Fruit fly (Drosophila melanogaster) whole organism, embryonic: ENCODE data around the gene CG13048.

Experiments used
- Aef1 ChIP-seq: fragments of 200-800 bp; sonication (Bioruptor generic); IDR thresholded peaks from 3 replicates; pipeline ENCODE4 v1.3.6; 2022; ENCODE audit warnings: missing biosample characterization, missing genetic modification characterization
- CG11560 ChIP-seq: fragments of 200-800 bp; sonication (Bioruptor generic); IDR thresholded peaks from 3 replicates; pipeline ENCODE4 v1.3.6; 2022; ENCODE audit warnings: missing biosample characterization, missing genetic modification characterization
- CG13123 ChIP-seq: fragments of 200-800 bp; sonication (Bioruptor generic); optimal IDR thresholded peaks from 2 replicates; lab custom pipeline; 2016; ENCODE audit warnings: missing biosample characterization, missing genetic modification characterization
- CG13287 ChIP-seq: fragments of 200-800 bp; sonication (Bioruptor generic); IDR thresholded peaks from 2 replicates; pipeline ENCODE4 v1.3.6; 2022; ENCODE audit warnings: missing biosample characterization, missing genetic modification characterization; ENCODE audit not compliant: partially characterized antibody
- CG13296 ChIP-seq: fragments of 200-800 bp; sonication (Bioruptor generic); optimal IDR thresholded peaks from 3 replicates; lab custom pipeline; 2018; ENCODE audit warnings: missing biosample characterization, mild to moderate bottlenecking, missing genetic modification characterization
- CG30020 ChIP-seq: fragments of 200-800 bp; optimal IDR thresholded peaks from 2 replicates; lab custom pipeline; 2019; ENCODE audit warnings: missing biosample characterization, mild to moderate bottlenecking, missing genetic modification characterization, moderate library complexity
- CG34376 ChIP-seq: fragments of 200-800 bp; sonication (Bioruptor generic); optimal IDR thresholded peaks from 2 replicates; lab custom pipeline; 2018; ENCODE audit warnings: missing biosample characterization, mild to moderate bottlenecking, missing genetic modification characterization
- CG34422 ChIP-seq: fragments of 200-800 bp; sonication (Bioruptor generic); IDR thresholded peaks from 3 replicates; pipeline ENCODE4 v1.3.6; 2022; ENCODE audit warnings: missing biosample characterization, missing genetic modification characterization
- CG3847 ChIP-seq: fragments of 200-800 bp; sonication (Bioruptor generic); IDR thresholded peaks from 2 replicates; pipeline ENCODE4 v1.3.6; 2022; ENCODE audit warnings: missing biosample characterization, missing genetic modification characterization
- CG42726 ChIP-seq: fragments of 200-800 bp; sonication (Bioruptor generic); IDR thresholded peaks from 2 replicates; pipeline ENCODE4 v1.3.6; 2022; ENCODE audit warnings: missing biosample characterization, missing genetic modification characterization; ENCODE audit not compliant: partially characterized antibody
- CG6175 ChIP-seq: fragments of 200-800 bp; sonication (Bioruptor generic); IDR thresholded peaks from 3 replicates; pipeline ENCODE4 v1.3.6; 2022; ENCODE audit warnings: missing biosample characterization, missing genetic modification characterization
- CTCF ChIP-seq: fragments of 200-800 bp; sonication (Bioruptor generic); optimal IDR thresholded peaks from 2 replicates; lab custom pipeline; 2017; ENCODE audit warnings: missing biosample characterization, mild to moderate bottlenecking, missing genetic modification characterization, moderate library complexity
- Deaf1 ChIP-seq: fragments of 200-800 bp; optimal IDR thresholded peaks from 3 replicates; lab custom pipeline; 2019; ENCODE audit warnings: missing biosample characterization, mild to moderate bottlenecking, missing genetic modification characterization, moderate library complexity
- Dfd ChIP-seq, 2 experiments: fragments of >200 bp; optimal IDR thresholded peaks; 2 replicates each; lab custom pipeline; 2017; ENCODE audit warnings: missing biosample characterization in 2 of 2, missing genetic modification characterization in 2 of 2
- Dll ChIP-seq: fragments of 200-800 bp; sonication (Bioruptor generic); IDR thresholded peaks from 4 replicates; pipeline ENCODE4 v1.3.6; 2022; ENCODE audit warnings: missing biosample characterization, missing genetic modification characterization; ENCODE audit not compliant: partially characterized antibody
- Dref ChIP-seq: fragments of 200-800 bp; sonication (Bioruptor generic); IDR thresholded peaks from 2 replicates; pipeline ENCODE4 v1.3.6; 2022; ENCODE audit warnings: missing biosample characterization, missing genetic modification characterization
- Ets65A ChIP-seq: fragments of 200-800 bp; sonication (Bioruptor generic); peaks from one replicate; lab custom pipeline; 2016; ENCODE audit warnings: missing biosample characterization, missing genetic modification characterization
- Hey ChIP-seq: fragments of 200-800 bp; sonication (Bioruptor generic); optimal IDR thresholded peaks from 3 replicates; lab custom pipeline; 2018; ENCODE audit warnings: missing biosample characterization, mild to moderate bottlenecking, missing genetic modification characterization
- Lim3 ChIP-seq: fragments of 200-800 bp; sonication (Bioruptor generic); IDR thresholded peaks from 2 replicates; pipeline ENCODE4 v1.3.6; 2022; ENCODE audit warnings: missing biosample characterization, missing genetic modification characterization
- MBD-R2 ChIP-seq: fragments of 200-800 bp; sonication (Bioruptor generic); IDR thresholded peaks from 2 replicates; pipeline ENCODE4 v1.3.6; 2022; ENCODE audit warnings: missing biosample characterization, missing genetic modification characterization
- Med ChIP-seq: fragments of 200-800 bp; sonication (Bioruptor generic); peaks from one replicate; lab custom pipeline; 2016; ENCODE audit warnings: missing biosample characterization, missing genetic modification characterization, mild to moderate bottlenecking, inconsistent platforms, moderate library complexity
- Neu2 ChIP-seq: fragments of 200-800 bp; sonication (Bioruptor generic); optimal IDR thresholded peaks from 3 replicates; lab custom pipeline; 2016; ENCODE audit warnings: missing biosample characterization, missing genetic modification characterization, borderline replicate concordance
- Nf-YA ChIP-seq: fragments of 200-800 bp; sonication (Bioruptor generic); IDR thresholded peaks from 2 replicates; pipeline ENCODE4 v1.3.6; 2022; ENCODE audit warnings: missing biosample characterization, missing genetic modification characterization
- Oaz ChIP-seq: fragments of 200-800 bp; sonication (Bioruptor generic); IDR thresholded peaks from 2 replicates; pipeline ENCODE4 v1.3.6; 2022; ENCODE audit warnings: missing biosample characterization, missing genetic modification characterization
- Sry-β ChIP-seq: fragments of 200-800 bp; sonication (Bioruptor generic); optimal IDR thresholded peaks from 2 replicates; lab custom pipeline; 2018; ENCODE audit warnings: missing biosample characterization, mild to moderate bottlenecking, missing genetic modification characterization, moderate library complexity
- Trl ChIP-seq, 3 experiments: fragments of >200 bp in 2 of 3; fragments of 200-800 bp in 1 of 3; sonication (Bioruptor generic) in 1 of 3; optimal IDR thresholded peaks; 2 replicates in 1 of 3; 3 replicates in 2 of 3; lab custom pipeline; 2016 to 2017; ENCODE audit warnings: missing biosample characterization in 1 of 3, missing genetic modification characterization in 1 of 3
- amos ChIP-seq: fragments of 200-800 bp; sonication (Bioruptor generic); IDR thresholded peaks from 2 replicates; pipeline ENCODE4 v1.3.6; 2022; ENCODE audit warnings: missing biosample characterization, missing genetic modification characterization; ENCODE audit not compliant: partially characterized antibody
- ase ChIP-seq: fragments of 200-800 bp; sonication (Bioruptor generic); IDR thresholded peaks from 3 replicates; pipeline ENCODE4 v1.3.6; 2022; ENCODE audit warnings: missing biosample characterization, missing genetic modification characterization
- crol ChIP-seq: fragments of 200-800 bp; sonication (Bioruptor generic); IDR thresholded peaks from 2 replicates; pipeline ENCODE4 v1.3.6; 2022; ENCODE audit warnings: missing biosample characterization, missing genetic modification characterization
- crp ChIP-seq, 2 experiments: fragments of 200-800 bp; sonication (Bioruptor generic); optimal IDR thresholded peaks; 2 replicates in 1 of 2; 3 replicates in 1 of 2; lab custom pipeline; 2017; ENCODE audit warnings: missing biosample characterization in 2 of 2, missing genetic modification characterization in 2 of 2, mild to moderate bottlenecking in 1 of 2, moderate library complexity in 1 of 2
- dysf ChIP-seq: fragments of 200-800 bp; sonication (Bioruptor generic); IDR thresholded peaks from 3 replicates; pipeline ENCODE4 v1.3.6; 2022; ENCODE audit warnings: missing biosample characterization, missing genetic modification characterization
- esg ChIP-seq: fragments of 200-800 bp; sonication (Bioruptor generic); conservative IDR thresholded peaks from 2 replicates; pipeline ENCODE4 v1.3.6; 2022; ENCODE audit warnings: missing biosample characterization, missing genetic modification characterization
- exex ChIP-seq: fragments of 200-800 bp; sonication (Bioruptor generic); optimal IDR thresholded peaks from 4 replicates; lab custom pipeline; 2018; ENCODE audit warnings: missing biosample characterization, mild to moderate bottlenecking, missing genetic modification characterization, moderate library complexity
- h ChIP-seq: fragments of >200 bp; optimal IDR thresholded peaks from 2 replicates; lab custom pipeline; 2017
- kah ChIP-seq: fragments of 200-800 bp; sonication (Bioruptor generic); optimal IDR thresholded peaks from 2 replicates; lab custom pipeline; 2018; ENCODE audit warnings: missing biosample characterization, mild to moderate bottlenecking, missing genetic modification characterization
- ken ChIP-seq: fragments of 200-800 bp; sonication (Bioruptor generic); IDR thresholded peaks from 3 replicates; pipeline ENCODE4 v1.3.6; 2022; ENCODE audit warnings: missing biosample characterization, missing genetic modification characterization
- lbe ChIP-seq: fragments of 200-800 bp; sonication (Bioruptor generic); optimal IDR thresholded peaks from 2 replicates; lab custom pipeline; 2016; ENCODE audit warnings: missing biosample characterization, mild to moderate bottlenecking, missing genetic modification characterization
- mam ChIP-seq: fragments of 200-800 bp; sonication (Bioruptor generic); optimal IDR thresholded peaks from 3 replicates; lab custom pipeline; 2016; ENCODE audit warnings: missing biosample characterization, missing genetic modification characterization
- nmo ChIP-seq: fragments of 200-800 bp; sonication (Bioruptor generic); optimal IDR thresholded peaks from 2 replicates; lab custom pipeline; 2018; ENCODE audit warnings: missing biosample characterization, mild to moderate bottlenecking, missing genetic modification characterization, moderate library complexity
- pzg ChIP-seq: fragments of 200-800 bp; sonication (Bioruptor generic); optimal IDR thresholded peaks from 3 replicates; lab custom pipeline; 2018; ENCODE audit warnings: missing biosample characterization, mild to moderate bottlenecking, missing genetic modification characterization, moderate library complexity
- sisA ChIP-seq: fragments of 200-800 bp; sonication (Bioruptor generic); IDR thresholded peaks from 2 replicates; pipeline ENCODE4 v1.3.6; 2022; ENCODE audit warnings: missing biosample characterization, missing genetic modification characterization
- sug ChIP-seq: fragments of 200-800 bp; optimal IDR thresholded peaks from 2 replicates; lab custom pipeline; 2019; ENCODE audit warnings: missing biosample characterization, mild to moderate bottlenecking, missing genetic modification characterization, moderate library complexity

Gene CG13048

DNA sequence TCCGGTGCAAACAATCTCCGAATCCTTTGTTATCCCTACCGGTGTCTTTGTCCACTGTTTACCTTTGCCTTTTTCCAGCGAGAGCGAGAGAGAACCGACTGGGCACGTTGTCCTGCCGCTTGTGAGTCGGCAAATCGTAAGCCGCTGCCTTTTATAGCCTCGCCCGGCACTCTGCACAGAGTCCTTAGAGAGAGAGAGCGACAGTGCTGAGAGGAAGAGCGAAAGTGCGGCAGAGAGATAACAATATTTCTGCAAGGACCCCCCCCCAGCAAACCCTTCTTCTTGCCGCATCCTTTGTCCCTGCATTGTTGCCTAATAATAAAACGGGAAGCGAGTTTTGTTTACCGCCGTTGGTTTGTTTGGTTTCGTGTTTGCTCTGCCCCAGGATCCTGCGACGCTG is 31.5 kb downstream of the CG13048 start, which contains the start of gene CG13055:
Gene CG13055, minus strand, starts transcription at position 101 of the 400 bp plus-strand sequence.
- TF ChIP-seq Aef1 (GFP tag; lab: Robert Waterston, UW): no peak
- TF ChIP-seq sisA (GFP tag; lab: Robert Waterston, UW): no peak
- 0 out of 2 replicates have a peak, but pooled peaks have one; percentile 46 for TF ChIP-seq crol
- TF ChIP-seq Hey (tag; lab: Kevin White, UChicago): no peak
- TF ChIP-seq Oaz: 0 out of 2 replicates have a peak, but pooled peaks have one; percentile 11
- TF ChIP-seq CG11560 (tag; lab: Robert Waterston, UW): no peak
- TF ChIP-seq CTCF (GFP tag; lab: Kevin White, UChicago): peak; percentile 62
- TF ChIP-seq CG13296: no peak
- peak; percentile 22; the same call in 1 of the 2 replicates for TF ChIP-seq Dref (GFP tag; lab: Robert Waterston, UW)
- TF ChIP-seq Trl (optimal IDR thresholded peaks at IDR 0.05; lab: Kevin White, UChicago): peak; percentile 24 to 49
- no peak for TF ChIP-seq Trl (GFP tag; optimal IDR thresholded peaks at IDR 0.05; lab: Kevin White, UChicago)
- TF ChIP-seq CG6175 (GFP tag; lab: Robert Waterston, UW): no peak
- TF ChIP-seq ase: no peak
- TF ChIP-seq amos (GFP tag; lab: Robert Waterston, UW): peak; percentile 5; the same call in 1 of the 2 replicates
- peak; percentile 51 for TF ChIP-seq Deaf1

- TF ChIP-seq CG42726 (GFP tag; lab: Robert Waterston, UW): no peak
- no peak for TF ChIP-seq esg (GFP tag; lab: Robert Waterston, UW)
- no peak for TF ChIP-seq Lim3 (GFP tag; lab: Robert Waterston, UW)
- TF ChIP-seq Dfd (GFP tag; optimal IDR thresholded peaks at IDR 0.05; lab: Kevin White, UChicago): no peak
- peak; percentile 88 for TF ChIP-seq Ets65A (GFP tag; lab: Kevin White, UChicago)
- TF ChIP-seq h (lab: Kevin White, UChicago): no peak
Observed at dm6 chr3L:16241296-16241695, 42.4 kb downstream of the CG13048 start.

dm6 chr3L:16233850-16234494 is 49.7 kb downstream of the CG13048 start:
- TF ChIP-seq dysf (GFP tag; lab: Robert Waterston, UW) (no peak), mam (GFP tag; lab: Kevin White, UChicago) (no peak), CG30020 (no peak), sug (peak; percentile 53), Med (peak; percentile 48), CG3847 (GFP tag; lab: Robert Waterston, UW) (no peak), kah (GFP tag; lab: Kevin White, UChicago) (no peak), Neu2 (GFP tag; lab: Kevin White, UChicago) (no peak), lbe (peak; percentile 16), ken (GFP tag; lab: Robert Waterston, UW) (no peak), CG34376 (GFP tag; lab: Kevin White, UChicago) (peak; percentile 17), CG13287 (GFP tag; lab: Robert Waterston, UW) (peak; percentile 26; the same call in 1 of the 2 replicates), Nf-YA (GFP tag; lab: Robert Waterston, UW) (no peak), CG13123 (no peak), Sry-β (no peak), MBD-R2 (GFP tag; lab: Robert Waterston, UW) (0 out of 2 replicates have a peak, but pooled peaks have one; percentile 19), CG34422 (0 out of 3 replicates have a peak, but pooled peaks have one; percentile 26), Dref (GFP tag; lab: Robert Waterston, UW) (peak; percentile 50), Dll (GFP tag; lab: Robert Waterston, UW) (0 out of 4 replicates have a peak, but pooled peaks have one; percentile 12), crp (GFP tag; optimal IDR thresholded peaks at IDR 0.05; lab: Kevin White, UChicago) (peak in 1 of 2 experiments; percentile 57), exex (peak; percentile 48), nmo (GFP tag; lab: Kevin White, UChicago) (no peak), pzg (GFP tag; lab: Kevin White, UChicago) (peak; percentile 6)
